Fruit fly (Drosophila melanogaster): ENCODE data around the gene wus.

Gene wus

dm6 chrX:16893034-16893433 is 47.6 kb downstream of the wus start:
- TF ChIP-seq Sox15 (GFP tag; optimal IDR thresholded peaks at IDR 0.05) (no peak), Eip78C (GFP tag) (peak; percentile 1), CG6808 (GFP tag; optimal IDR thresholded peaks at IDR 0.05) (no peak), pdm3 (GFP tag; optimal IDR thresholded peaks at IDR 0.05) (no peak), CG6792 (GFP tag; optimal IDR thresholded peaks at IDR 0.05) (no peak)

DNA sequence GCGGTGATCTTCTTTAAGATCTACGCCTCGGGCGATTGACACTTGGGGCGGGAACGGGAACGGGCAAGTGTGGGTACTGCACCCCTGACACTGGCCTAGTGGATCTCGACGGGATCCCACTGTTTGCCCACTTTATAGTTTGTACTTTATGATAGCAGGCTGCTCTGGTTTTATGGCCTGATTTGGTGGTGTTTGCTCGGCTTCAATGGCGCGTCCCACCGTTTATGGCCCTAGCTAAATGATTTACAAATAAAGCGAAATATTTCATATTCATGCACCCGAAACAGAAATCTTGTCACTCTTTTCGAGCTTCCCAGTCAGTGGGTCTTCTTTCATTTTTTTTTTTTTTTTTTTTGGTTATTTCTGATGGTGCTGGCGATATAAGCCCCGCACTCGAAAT is 50.1 kb downstream of the wus start:
- peak; percentile 56 for TF ChIP-seq fkh (GFP tag; optimal IDR thresholded peaks at IDR 0.05)
- TF ChIP-seq dac (GFP tag; optimal IDR thresholded peaks at IDR 0.05), result no peak
- no peak for TF ChIP-seq Eip93F (GFP tag; optimal IDR thresholded peaks at IDR 0.05)
- TF ChIP-seq CG6163 (GFP tag; IDR thresholded peaks at IDR 0.05), result no peak

DNA sequence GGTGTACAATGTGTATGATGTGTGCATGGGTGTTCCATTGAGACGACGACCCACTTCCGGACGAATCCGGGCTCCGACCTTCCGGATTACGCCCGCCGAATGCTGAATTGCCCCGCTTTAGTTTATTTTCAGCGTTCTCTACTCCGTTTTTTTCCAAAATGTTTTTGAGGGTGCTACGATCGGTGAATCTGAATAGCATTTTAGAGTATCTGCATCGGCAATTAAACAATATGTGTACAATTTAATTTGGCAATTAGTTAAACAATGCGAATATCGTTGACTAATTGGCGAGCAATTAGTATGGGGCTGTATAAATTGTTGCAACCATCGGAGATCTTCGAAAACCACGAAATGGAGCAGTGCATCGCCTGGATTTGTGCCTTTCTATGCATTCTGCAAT is 51.2 kb downstream of the wus start, which contains the start of gene CG13002:
CG13002 (plus strand) TSS at position 301 of the 400 bp plus-strand sequence.
- no peak for TF ChIP-seq CG11902 (GFP tag; optimal IDR thresholded peaks at IDR 0.05)
- TF ChIP-seq Sox102F (GFP tag; optimal IDR thresholded peaks at IDR 0.05), result no peak
- no peak for TF ChIP-seq CG11762 (GFP tag; optimal IDR thresholded peaks at IDR 0.05; ENCODE audit: insufficient read depth)
- TF ChIP-seq Sox14 (GFP tag; optimal IDR thresholded peaks at IDR 0.05), result no peak
- TF ChIP-seq Hr4 (GFP tag; optimal IDR thresholded peaks at IDR 0.05), result no peak
- no peak for TF ChIP-seq OdsH (GFP tag; optimal IDR thresholded peaks at IDR 0.05)
- TF ChIP-seq cyc (GFP tag; optimal IDR thresholded peaks at IDR 0.05), result no peak
- no peak for TF ChIP-seq Gug (GFP tag; IDR thresholded peaks at IDR 0.05)
- TF ChIP-seq Eip75B (GFP tag; optimal IDR thresholded peaks at IDR 0.05), result no peak
- no peak for TF ChIP-seq CG3919 (GFP tag; optimal IDR thresholded peaks at IDR 0.05)
- no peak for TF ChIP-seq ss (GFP tag; optimal IDR thresholded peaks at IDR 0.05)
- TF ChIP-seq CG8319 (GFP tag; optimal IDR thresholded peaks at IDR 0.05), result no peak
- TF ChIP-seq esn (GFP tag; optimal IDR thresholded peaks at IDR 0.05), result no peak
- TF ChIP-seq CG6276 (GFP tag; optimal IDR thresholded peaks at IDR 0.05), result no peak
- no peak for TF ChIP-seq CG10669 (GFP tag; optimal IDR thresholded peaks at IDR 0.05)
- TF ChIP-seq salr (GFP tag; optimal IDR thresholded peaks at IDR 0.05), result no peak
- TF ChIP-seq CG6808 (GFP tag; optimal IDR thresholded peaks at IDR 0.05), result no peak
- no peak for TF ChIP-seq CG3032 (tag; optimal IDR thresholded peaks at IDR 0.05)
- no peak for TF ChIP-seq Lpt (GFP tag; optimal IDR thresholded peaks at IDR 0.05)

All from whole organism, prepupa.